Fruit fly (Drosophila melanogaster): ENCODE measurements around the gene Regnase-1.

The Regnase-1 gene

DNA sequence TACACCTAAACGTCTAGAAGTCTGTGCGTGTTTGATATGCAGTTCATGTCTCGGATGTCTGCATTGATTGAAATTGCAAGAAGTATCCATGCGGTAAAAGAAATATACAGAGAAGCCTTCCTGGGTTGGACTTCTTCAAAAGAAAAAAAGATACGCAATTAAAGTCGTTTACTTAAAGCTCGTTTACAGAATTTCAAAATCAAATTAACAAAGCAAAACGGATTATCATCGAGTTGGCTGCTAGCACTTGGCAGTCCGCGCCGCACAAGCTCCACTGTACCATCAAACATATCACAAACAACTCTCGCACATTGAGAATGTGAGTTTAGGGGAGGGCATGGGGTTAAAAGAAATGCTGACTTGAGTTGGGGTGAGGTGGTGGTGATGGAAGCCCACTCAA, 37.4 kb downstream of the Regnase-1 start (continued):
- TF ChIP-seq ase (GFP tag; IDR thresholded peaks at IDR 0.05) = peak; percentile 71; the same call in 1 of the 3 replicates
- peak; percentile 82 for TF ChIP-seq dmrt11E (tag; optimal IDR thresholded peaks at IDR 0.05)
- peak; percentile 63 for TF ChIP-seq her (GFP tag; optimal IDR thresholded peaks at IDR 0.05)
- TF ChIP-seq CG15479 (GFP tag; optimal IDR thresholded peaks at IDR 0.05) = no peak
- no peak for TF ChIP-seq gcm2 (GFP tag; optimal IDR thresholded peaks at IDR 0.05)
- TF ChIP-seq CG5953 (GFP tag; IDR thresholded peaks at IDR 0.05) = peak; percentile 64
- peak; percentile 77 for TF ChIP-seq CG12391 (tag; optimal IDR thresholded peaks at IDR 0.05)
- no peak for TF ChIP-seq Dref (GFP tag; IDR thresholded peaks at IDR 0.05)
- TF ChIP-seq CG2129 (GFP tag; IDR thresholded peaks at IDR 0.05; ENCODE audit: partially characterized antibody) = no peak
- TF ChIP-seq CG15601 (tag; optimal IDR thresholded peaks at IDR 0.05) = peak; percentile 80
- peak; percentile 37; the same call in 1 of the 2 replicates for TF ChIP-seq gsb (GFP tag; IDR thresholded peaks at IDR 0.05)
- peak; percentile 29 for TF ChIP-seq CG11398 (GFP tag; optimal IDR thresholded peaks at IDR 0.05)
- TF ChIP-seq lola (GFP tag; optimal IDR thresholded peaks at IDR 0.05) = peak in 1 of 3 experiments; percentile 78
- TF ChIP-seq CG32767 (GFP tag; IDR thresholded peaks at IDR 0.05) = 0 out of 2 replicates have a peak, but pooled peaks have one; percentile 46
- no peak for TF ChIP-seq Lpt (GFP tag; optimal IDR thresholded peaks at IDR 0.05)
- TF ChIP-seq Jarid2 (GFP tag; optimal IDR thresholded peaks at IDR 0.05) = peak; percentile 24
- peak; percentile 83 for TF ChIP-seq CG18262 (tag; optimal IDR thresholded peaks at IDR 0.05)
- no peak for TF ChIP-seq CG7963 (GFP tag; IDR thresholded peaks at IDR 0.05; ENCODE audit: partially characterized antibody)
- TF ChIP-seq Spps (tag; optimal IDR thresholded peaks at IDR 0.05) = peak; percentile 75
- no peak; the same call in 1 of the 2 replicates for TF ChIP-seq CG11085 (GFP tag; IDR thresholded peaks at IDR 0.05)
- TF ChIP-seq CG12071 (GFP tag; optimal IDR thresholded peaks at IDR 0.05) = peak; percentile 63
- TF ChIP-seq Eip74EF (GFP tag; optimal IDR thresholded peaks at IDR 0.05) = peak in 1 of 2 experiments; percentile 17
- TF ChIP-seq Hey (tag; optimal IDR thresholded peaks at IDR 0.05) = no peak
- peak; percentile 60 for TF ChIP-seq CG12769 (tag; optimal IDR thresholded peaks at IDR 0.05)
- 0 out of 2 replicates have a peak, but pooled peaks have one; percentile 34 for TF ChIP-seq CG3847 (GFP tag; IDR thresholded peaks at IDR 0.05)
- peak; percentile 8 for TF ChIP-seq Fer2 (tag; optimal IDR thresholded peaks at IDR 0.05)
- TF ChIP-seq CG9932 (GFP tag; IDR thresholded peaks at IDR 0.05) = 0 out of 2 replicates have a peak, but pooled peaks have one; percentile 19
- no peak for TF ChIP-seq toy (GFP tag; IDR thresholded peaks at IDR 0.05)
- TF ChIP-seq CG4854 (GFP tag; optimal IDR thresholded peaks at IDR 0.05) = peak; percentile 43
- TF ChIP-seq ato (GFP tag; IDR thresholded peaks at IDR 0.05; ENCODE audit: partially characterized antibody) = no peak
- no peak for TF ChIP-seq CG7745 (tag; optimal IDR thresholded peaks at IDR 0.05)
- peak; percentile 76 for TF ChIP-seq CG8944 (GFP tag; optimal IDR thresholded peaks at IDR 0.05)
- peak; percentile 83 for TF ChIP-seq CG10959 (GFP tag; IDR thresholded peaks at IDR 0.05)
- TF ChIP-seq Six4 (GFP tag; optimal IDR thresholded peaks at IDR 0.05) = peak; percentile 76
- no peak for TF ChIP-seq zf30C (GFP tag; optimal IDR thresholded peaks at IDR 0.05)
- TF ChIP-seq Kr (GFP tag; optimal IDR thresholded peaks at IDR 0.05) = no peak
- TF ChIP-seq Dp (GFP tag; optimal IDR thresholded peaks at IDR 0.05) = no peak
- TF ChIP-seq CG30431 (GFP tag; optimal IDR thresholded peaks at IDR 0.05) = peak; percentile 75
- TF ChIP-seq Dbx (GFP tag; IDR thresholded peaks at IDR 0.05) = 0 out of 3 replicates have a peak, but pooled peaks have one; percentile 21

DNA sequence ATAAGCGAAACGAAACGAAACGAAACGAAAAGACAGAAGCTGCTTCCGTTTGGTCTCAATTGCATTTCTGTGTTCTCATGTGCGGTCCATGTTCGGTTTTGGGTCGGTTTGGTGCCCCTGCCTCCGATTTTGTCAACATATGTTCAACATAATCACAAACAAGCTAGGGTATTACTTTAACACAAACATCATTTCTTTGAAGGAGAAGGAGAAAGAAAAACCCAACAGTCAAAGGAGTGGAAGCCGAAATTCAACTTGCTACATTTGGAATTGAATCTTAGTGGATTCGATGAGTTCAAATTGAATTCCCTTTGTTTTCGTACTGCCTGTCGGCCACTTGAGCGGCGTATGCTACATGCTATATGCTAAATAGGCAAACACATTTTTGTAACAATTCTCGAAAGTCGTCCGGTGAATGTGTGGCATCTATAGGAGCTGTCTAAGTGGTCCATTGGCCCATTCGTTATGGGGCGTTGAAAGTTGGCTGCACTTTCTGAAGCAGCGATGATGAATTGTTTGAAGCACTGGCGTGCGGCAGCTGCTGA, 38.3 kb downstream of the Regnase-1 start:
- TF ChIP-seq CG1832 (GFP tag; optimal IDR thresholded peaks at IDR 0.05) (no peak), en (GFP tag; optimal IDR thresholded peaks at IDR 0.05) (no peak), pfk (GFP tag; optimal IDR thresholded peaks at IDR 0.05) (peak; percentile 78), NC2α (GFP tag; optimal IDR thresholded peaks at IDR 0.05) (no peak), Kr (GFP tag; optimal IDR thresholded peaks at IDR 0.05) (peak; percentile 17), HLH54F (GFP tag; optimal IDR thresholded peaks at IDR 0.05) (no peak), tll (GFP tag; optimal IDR thresholded peaks at IDR 0.05) (peak in 1 of 2 experiments; percentile 41), insv (GFP tag; optimal IDR thresholded peaks at IDR 0.05) (peak in 1 of 2 experiments; percentile 54), CG12236 (GFP tag; optimal IDR thresholded peaks at IDR 0.05) (no peak), ci (GFP tag; IDR thresholded peaks at IDR 0.05) (0 out of 3 replicates have a peak, but pooled peaks have one; percentile 6), odd (GFP tag; optimal IDR thresholded peaks at IDR 0.05) (peak; percentile 40), dmrt11E (tag; optimal IDR thresholded peaks at IDR 0.05) (peak; percentile 37), shn (GFP tag; optimal IDR thresholded peaks at IDR 0.05) (no peak), twi (tag; optimal IDR thresholded peaks at IDR 0.05) (peak; percentile 99)
